Fruit fly (Drosophila melanogaster): Measurements from ENCODE around the gene CG18649.

dm6 chr3L:15042470-15042869 lies 11.5 kb downstream of the CG18649 start, which contains the start of gene Rpn12R:
- TF ChIP-seq psq (GFP tag; optimal IDR thresholded peaks at IDR 0.05) (no peak), Hnf4 (GFP tag; optimal IDR thresholded peaks at IDR 0.05) (no peak), fru (GFP tag; optimal IDR thresholded peaks at IDR 0.05) (no peak), Jra (GFP tag; optimal IDR thresholded peaks at IDR 0.05) (no peak), ey (GFP tag; optimal IDR thresholded peaks at IDR 0.05) (no peak), tai (GFP tag; optimal IDR thresholded peaks at IDR 0.05) (no peak), br (GFP tag; optimal IDR thresholded peaks at IDR 0.05) (no peak), pan (optimal IDR thresholded peaks at IDR 0.05) (no peak), N (GFP tag; optimal IDR thresholded peaks at IDR 0.05) (no peak)
